Fruit fly (Drosophila melanogaster): ENCODE results near the gene LManI.

The LManI gene

dm6 chr2L:10497106-10497800, 40.2 kb upstream of the LManI start:
- no peak for TF ChIP-seq Atf-2 (GFP tag; optimal IDR thresholded peaks at IDR 0.05)
- peak; percentile 15 for TF ChIP-seq CG1233 (GFP tag; optimal IDR thresholded peaks at IDR 0.05)
- peak; percentile 6 for TF ChIP-seq CG2712 (tag; optimal IDR thresholded peaks at IDR 0.05)
- no peak for TF ChIP-seq luna (GFP tag; optimal IDR thresholded peaks at IDR 0.05)
- no peak for TF ChIP-seq sr (GFP tag; IDR thresholded peaks at IDR 0.05)
- TF ChIP-seq CG13894 (tag; optimal IDR thresholded peaks at IDR 0.05): no peak
- no peak for TF ChIP-seq CG6654 (GFP tag; optimal IDR thresholded peaks at IDR 0.05)
- peak in 1 of 2 experiments; percentile 18 for TF ChIP-seq Pdp1 (GFP tag; optimal IDR thresholded peaks at IDR 0.05)
- no peak for TF ChIP-seq wek (GFP tag; optimal IDR thresholded peaks at IDR 0.05)
- TF ChIP-seq CG15696 (tag; optimal IDR thresholded peaks at IDR 0.05): peak; percentile 7
- no peak for TF ChIP-seq Doc3 (GFP tag; IDR thresholded peaks at IDR 0.05; ENCODE audit: partially characterized antibody)
- no peak for TF ChIP-seq tio (GFP tag; optimal IDR thresholded peaks at IDR 0.05)
- no peak for TF ChIP-seq CG15514 (GFP tag; optimal IDR thresholded peaks at IDR 0.05)
- TF ChIP-seq CG9727 (GFP tag; optimal IDR thresholded peaks at IDR 0.05): peak; percentile 23
- no peak for TF ChIP-seq Meics (GFP tag; optimal IDR thresholded peaks at IDR 0.05)
- no peak for TF ChIP-seq CG3163 (GFP tag; optimal IDR thresholded peaks at IDR 0.05)
- TF ChIP-seq Oli (tag; optimal IDR thresholded peaks at IDR 0.05): no peak
- TF ChIP-seq dysf (GFP tag; IDR thresholded peaks at IDR 0.05): peak; percentile 20; the same call in 1 of the 3 replicates
- no peak for TF ChIP-seq slbo (GFP tag; IDR thresholded peaks at IDR 0.05)
- peak; percentile 48 for TF ChIP-seq CG2875 (GFP tag; optimal IDR thresholded peaks at IDR 0.05)
- no peak for TF ChIP-seq cad (GFP tag; optimal IDR thresholded peaks at IDR 0.05)
- TF ChIP-seq Dfd (GFP tag; optimal IDR thresholded peaks at IDR 0.05): no peak
- no peak for TF ChIP-seq prd (optimal IDR thresholded peaks at IDR 0.05)
- TF ChIP-seq prd (GFP tag; IDR thresholded peaks at IDR 0.05): no peak
- TF ChIP-seq CG10979 (tag; optimal IDR thresholded peaks at IDR 0.05): no peak
- no peak for TF ChIP-seq CG13424 (tag; optimal IDR thresholded peaks at IDR 0.05)
- no peak for TF ChIP-seq Oaz (GFP tag; IDR thresholded peaks at IDR 0.05)
- TF ChIP-seq CG2678 (tag; optimal IDR thresholded peaks at IDR 0.05): peak; percentile 10
- peak; percentile 91 for TF ChIP-seq Ets65A (GFP tag)
- peak in 1 of 2 experiments; percentile 63 for TF ChIP-seq bsh (GFP tag; optimal IDR thresholded peaks at IDR 0.05)
- no peak for TF ChIP-seq Dip3 (GFP tag; optimal IDR thresholded peaks at IDR 0.05)
- peak; percentile 36 for TF ChIP-seq gsb-n (tag; optimal IDR thresholded peaks at IDR 0.05)
- peak; percentile 53 for TF ChIP-seq dmrt11E (tag; optimal IDR thresholded peaks at IDR 0.05)
- TF ChIP-seq bab2 (GFP tag; optimal IDR thresholded peaks at IDR 0.05): peak; percentile 52
- no peak for TF ChIP-seq sqz (GFP tag; optimal IDR thresholded peaks at IDR 0.05)
- TF ChIP-seq maf-S (GFP tag; optimal IDR thresholded peaks at IDR 0.05): no peak
- TF ChIP-seq PHDP (tag; optimal IDR thresholded peaks at IDR 0.05): peak; percentile 57
- TF ChIP-seq Myb (GFP tag; optimal IDR thresholded peaks at IDR 0.05): no peak
- TF ChIP-seq sens (GFP tag): peak; percentile 81
- TF ChIP-seq CG17328 (GFP tag; IDR thresholded peaks at IDR 0.05): peak; percentile 15; the same call in 1 of the 2 replicates
- TF ChIP-seq CG33557 (GFP tag; optimal IDR thresholded peaks at IDR 0.05): peak; percentile 14
- TF ChIP-seq CG12071 (GFP tag; optimal IDR thresholded peaks at IDR 0.05): peak; percentile 12
- TF ChIP-seq D (optimal IDR thresholded peaks at IDR 0.05): no peak
- no peak for TF ChIP-seq D (GFP tag; optimal IDR thresholded peaks at IDR 0.05)
- peak; percentile 20 for TF ChIP-seq CG17359 (tag; optimal IDR thresholded peaks at IDR 0.05)
- TF ChIP-seq ase (GFP tag; IDR thresholded peaks at IDR 0.05): no peak
- peak in 1 of 2 experiments; percentile 18 for TF ChIP-seq Hr78 (GFP tag; optimal IDR thresholded peaks at IDR 0.05)
- TF ChIP-seq sc (optimal IDR thresholded peaks at IDR 0.05): no peak
- peak; percentile 32 for TF ChIP-seq sc (GFP tag; optimal IDR thresholded peaks at IDR 0.05)
- TF ChIP-seq Blimp-1 (GFP tag; optimal IDR thresholded peaks at IDR 0.05): peak; percentile 33

All from whole organism, embryonic.